Fruit fly (Drosophila melanogaster): Measurements from ENCODE around the gene CG34175.

CG34175 gene

DNA sequence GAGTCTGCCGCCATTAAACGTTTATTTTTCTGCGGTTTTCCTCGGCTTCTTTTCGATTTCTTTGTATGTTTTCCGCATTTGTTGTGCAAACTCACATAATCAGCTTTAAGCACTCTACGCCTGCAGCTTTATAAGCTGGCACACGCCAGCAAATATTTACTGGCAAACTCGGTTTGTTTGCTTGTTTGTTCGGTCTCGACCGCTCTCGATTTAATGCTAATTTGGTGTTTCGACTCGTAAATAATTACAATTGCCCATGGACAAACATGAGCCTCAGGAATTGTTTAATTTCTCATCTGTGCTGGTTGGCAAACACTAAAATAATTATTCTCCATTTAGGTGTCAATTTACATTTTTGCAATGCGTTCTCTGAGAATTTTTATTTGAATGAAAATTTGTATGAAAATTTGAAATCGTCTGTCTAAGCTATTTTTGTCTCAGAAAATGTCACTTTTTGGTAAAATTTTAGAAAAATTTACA, at the start of gene CG34175:
CG34175 (plus strand) TSS at position 430 of the 480 bp plus-strand sequence.
- TF ChIP-seq Meics (GFP tag; optimal IDR thresholded peaks at IDR 0.05) (peak; percentile 12), CG15514 (GFP tag; optimal IDR thresholded peaks at IDR 0.05) (peak; percentile 2), CG31365 (tag; optimal IDR thresholded peaks at IDR 0.05) (peak; percentile 16), Asciz (GFP tag; optimal IDR thresholded peaks at IDR 0.05) (peak; percentile 45), Fer1 (GFP tag; optimal IDR thresholded peaks at IDR 0.05) (peak; percentile 10), Sox102F (GFP tag; optimal IDR thresholded peaks at IDR 0.05) (peak; percentile 36), mirr (GFP tag; optimal IDR thresholded peaks at IDR 0.05) (peak; percentile 2), Hmr (GFP tag; optimal IDR thresholded peaks at IDR 0.05) (peak; percentile 16), CG15011 (GFP tag; optimal IDR thresholded peaks at IDR 0.05) (peak; percentile 9), gem (tag; optimal IDR thresholded peaks at IDR 0.05) (peak; percentile 63), vnd (GFP tag; IDR thresholded peaks at IDR 0.05; ENCODE audit: partially characterized antibody) (no peak), CG18599 (GFP tag; optimal IDR thresholded peaks at IDR 0.05) (peak; percentile 27), Blimp-1 (GFP tag; optimal IDR thresholded peaks at IDR 0.05) (peak; percentile 51), CG17568 (GFP tag; optimal IDR thresholded peaks at IDR 0.05) (peak; percentile 22), lab (GFP tag; optimal IDR thresholded peaks at IDR 0.05) (peak; percentile 48), Oli (tag; optimal IDR thresholded peaks at IDR 0.05) (no peak), HHEX (GFP tag; optimal IDR thresholded peaks at IDR 0.05) (peak; percentile 4), Dip3 (GFP tag; optimal IDR thresholded peaks at IDR 0.05) (no peak), CG3407 (GFP tag; optimal IDR thresholded peaks at IDR 0.05) (peak; percentile 41), sc (optimal IDR thresholded peaks at IDR 0.05) (no peak), sc (GFP tag; optimal IDR thresholded peaks at IDR 0.05) (peak; percentile 22), CG17328 (GFP tag; IDR thresholded peaks at IDR 0.05) (no peak), CG3281 (GFP tag; optimal IDR thresholded peaks at IDR 0.05) (peak; percentile 11), Neu2 (GFP tag; optimal IDR thresholded peaks at IDR 0.05; ENCODE audit: borderline replicate concordance) (no peak), CG18764 (GFP tag; optimal IDR thresholded peaks at IDR 0.05) (peak; percentile 27), fd3F (GFP tag; optimal IDR thresholded peaks at IDR 0.05) (peak; percentile 25), CG2678 (tag; optimal IDR thresholded peaks at IDR 0.05) (peak; percentile 50), sens (GFP tag) (peak; percentile 78), ase (GFP tag; IDR thresholded peaks at IDR 0.05) (no peak), CG6813 (GFP tag; optimal IDR thresholded peaks at IDR 0.05) (peak; percentile 22), PHDP (tag; optimal IDR thresholded peaks at IDR 0.05) (peak; percentile 62), ATbp (GFP tag; optimal IDR thresholded peaks at IDR 0.05) (peak; percentile 3), pan (optimal IDR thresholded peaks at IDR 0.05) (no peak), pan (GFP tag; optimal IDR thresholded peaks at IDR 0.05 in 1 of 2, IDR thresholded peaks at IDR 0.05 in 1 of 2) (no peak), CG1602 (GFP tag; optimal IDR thresholded peaks at IDR 0.05) (no peak), Chrac-16 (GFP tag; optimal IDR thresholded peaks at IDR 0.05) (no peak), z (GFP tag; IDR thresholded peaks at IDR 0.05) (no peak), CG17802 (tag; optimal IDR thresholded peaks at IDR 0.05) (peak; percentile 5), CoRest (tag; optimal IDR thresholded peaks at IDR 0.05) (peak; percentile 0), pho (GFP tag; optimal IDR thresholded peaks at IDR 0.05) (no peak), H2.0 (GFP tag; IDR thresholded peaks at IDR 0.05) (no peak), CG2202 (tag; optimal IDR thresholded peaks at IDR 0.05) (peak; percentile 14), CG15269 (tag; optimal IDR thresholded peaks at IDR 0.05) (peak; percentile 7), Elba2 (GFP tag; optimal IDR thresholded peaks at IDR 0.05) (no peak), CG7839 (tag; optimal IDR thresholded peaks at IDR 0.05) (peak; percentile 31)
